Worm (Caenorhabditis elegans) whole organism, early embryonic: ENCODE results near the gene C30G12.2.

Source experiments
- B0310.2 ChIP-seq: sonication (generic microtip); optimal IDR thresholded peaks from 2 replicates; lab custom pipeline; 2016; ENCODE audit warnings: mild to moderate bottlenecking, missing genetic modification characterization, missing compliant biosample characterization
- hmg-4 ChIP-seq: fragments of 200-800 bp; sonication (Bioruptor generic); optimal IDR thresholded peaks from 2 replicates; lab custom pipeline; 2018; ENCODE audit warnings: mild to moderate bottlenecking, missing genetic modification characterization, missing compliant biosample characterization
- scrt-1 ChIP-seq: fragments of 200-800 bp; sonication (Bioruptor generic); IDR thresholded peaks from 2 replicates; pipeline ENCODE4 v1.3.6; 2022; ENCODE audit warnings: missing genetic modification characterization, missing compliant biosample characterization

DNA sequence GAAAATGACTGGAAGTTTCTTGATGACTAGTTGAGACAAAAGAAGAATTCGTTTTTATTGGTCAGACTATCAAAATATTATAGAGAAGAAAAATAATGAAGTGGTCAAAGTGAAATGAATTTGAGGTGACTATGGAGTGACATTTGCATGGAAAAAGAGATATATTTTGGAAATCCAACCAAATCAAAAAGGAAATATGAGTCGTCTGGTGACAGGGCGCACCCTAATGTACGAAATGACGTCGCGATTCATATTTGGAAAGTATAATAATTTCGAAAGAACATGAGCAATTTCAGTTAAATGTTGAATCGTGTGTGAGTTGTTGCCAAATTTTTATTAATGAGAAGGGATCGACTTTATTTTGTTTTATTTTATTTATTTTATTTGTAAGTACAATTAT, 27.2 kb downstream of the C30G12.2 start, which contains the start of gene F21D12.2:
- TF ChIP-seq scrt-1 (GFP tag; lab: Robert Waterston, UW) (no peak), hmg-4 (GFP tag; lab: Kevin White, UChicago) (no peak), B0310.2 (no peak)
